Worm (Caenorhabditis elegans) whole organism, L1 larva: ENCODE results near the gene ddp-1.
A peak's percentile ranks its signal among the peaks of the same experiment; 100 is the strongest.

Source experiments
- C34B4.2 ChIP-seq: sonication (generic microtip); optimal IDR thresholded peaks from 2 replicates; lab custom pipeline; 2017; ENCODE audit warnings: mild to moderate bottlenecking, missing genetic modification characterization, missing compliant biosample characterization
- F16B12.6 ChIP-seq: fragments of 150-350 bp; optimal IDR thresholded peaks from 2 replicates; lab custom pipeline; 2014; ENCODE audit warnings: missing biosample characterization, missing genetic modification characterization
- alr-1 ChIP-seq: fragments of 200-800 bp; sonication (Bioruptor generic); optimal IDR thresholded peaks from 2 replicates; lab custom pipeline; 2018; ENCODE audit warnings: borderline replicate concordance, mild to moderate bottlenecking, missing genetic modification characterization, missing compliant biosample characterization
- blmp-1 ChIP-seq: fragments of 150-350 bp; optimal IDR thresholded peaks from 2 replicates; lab custom pipeline; 2014; ENCODE audit warnings: missing biosample characterization, missing genetic modification characterization
- ceh-63 ChIP-seq: fragments of 200-800 bp; sonication (Bioruptor generic); optimal IDR thresholded peaks from 2 replicates; lab custom pipeline; 2018; ENCODE audit warnings: mild to moderate bottlenecking, missing genetic modification characterization, missing compliant biosample characterization
- ces-1 ChIP-seq: fragments of 150-350 bp; optimal IDR thresholded peaks from 2 replicates; lab custom pipeline; 2014; ENCODE audit warnings: missing biosample characterization, missing genetic modification reagents, missing genetic modification characterization
- dpl-1 ChIP-seq, 3 experiments: fragments of 150-350 bp in 2 of 3; sonication (generic microtip) in 1 of 3; optimal IDR thresholded peaks; 2 replicates each; lab custom pipeline; 2014 to 2017; ENCODE audit warnings: missing biosample characterization in 3 of 3, missing genetic modification characterization in 3 of 3, missing genetic modification reagents in 3 of 3
- dsc-1 ChIP-seq: sonication (generic microtip); optimal IDR thresholded peaks from 2 replicates; lab custom pipeline; 2016; ENCODE audit warnings: mild to moderate bottlenecking, missing genetic modification characterization, missing compliant biosample characterization
- efl-1 ChIP-seq, 4 experiments: fragments of 150-350 bp; optimal IDR thresholded peaks in 3 of 4; peaks in 1 of 4; 1 replicate in 1 of 4; 2 replicates in 3 of 4; lab custom pipeline; 2014; ENCODE audit warnings: missing biosample characterization in 2 of 4, missing genetic modification characterization in 2 of 4, missing genetic modification reagents in 2 of 4
- efl-3 ChIP-seq: fragments of 200-800 bp; sonication (Bioruptor generic); optimal IDR thresholded peaks from 2 replicates; lab custom pipeline; 2018; ENCODE audit warnings: mild to moderate bottlenecking, missing genetic modification characterization, missing compliant biosample characterization
- elt-2 ChIP-seq: sonication (generic microtip); optimal IDR thresholded peaks from 2 replicates; lab custom pipeline; 2016; ENCODE audit warnings: missing genetic modification characterization, mild to moderate bottlenecking, inconsistent platforms, missing compliant biosample characterization, missing genetic modification reagents
- ets-5 ChIP-seq: fragments of 200-800 bp; sonication (Bioruptor generic); IDR thresholded peaks from 2 replicates; pipeline ENCODE4 v1.3.6; 2022; ENCODE audit warnings: missing genetic modification characterization, missing compliant biosample characterization
- fkh-4 ChIP-seq: sonication (generic microtip); optimal IDR thresholded peaks from 2 replicates; lab custom pipeline; 2016; ENCODE audit warnings: missing compliant biosample characterization, missing genetic modification characterization, borderline replicate concordance
- fos-1 ChIP-seq: fragments of 150-350 bp; optimal IDR thresholded peaks from 2 replicates; lab custom pipeline; 2014; ENCODE audit warnings: missing biosample characterization, missing genetic modification characterization
- grh-1 ChIP-seq: fragments of 200-800 bp; sonication (Bioruptor generic); IDR thresholded peaks from 2 replicates; pipeline ENCODE4 v1.3.6; 2022; ENCODE audit warnings: missing genetic modification reagents, missing genetic modification characterization, missing compliant biosample characterization
- hlh-17 ChIP-seq: fragments of 200-800 bp; sonication (Bioruptor generic); optimal IDR thresholded peaks from 2 replicates; lab custom pipeline; 2018; ENCODE audit warnings: missing genetic modification characterization, mild to moderate bottlenecking, missing compliant biosample characterization, moderate library complexity, borderline replicate concordance
- irx-1 ChIP-seq: sonication (generic microtip); optimal IDR thresholded peaks from 2 replicates; lab custom pipeline; 2016; ENCODE audit warnings: missing genetic modification characterization, missing compliant biosample characterization
- lin-13 ChIP-seq: fragments of 150-350 bp; optimal IDR thresholded peaks from 2 replicates; lab custom pipeline; 2014; ENCODE audit warnings: missing biosample characterization, missing genetic modification reagents, missing genetic modification characterization
- lin-14 ChIP-seq: fragments of 200-800 bp; sonication (Bioruptor generic); optimal IDR thresholded peaks from 2 replicates; lab custom pipeline; 2018; ENCODE audit warnings: mild to moderate bottlenecking, missing genetic modification characterization, moderate library complexity, missing compliant biosample characterization
- lin-15B ChIP-seq: fragments of 150-350 bp; sonication (generic microtip); optimal IDR thresholded peaks from 3 replicates; lab custom pipeline; 2014; ENCODE audit warnings: missing biosample characterization, missing genetic modification characterization
- lir-3 ChIP-seq: sonication (generic microtip); optimal IDR thresholded peaks from 2 replicates; lab custom pipeline; 2016; ENCODE audit warnings: mild to moderate bottlenecking, missing genetic modification characterization, moderate library complexity, missing compliant biosample characterization; ENCODE audit not compliant: poor library complexity
- nhr-11 ChIP-seq: fragments of 150-350 bp; optimal IDR thresholded peaks from 2 replicates; lab custom pipeline; 2014; ENCODE audit warnings: missing biosample characterization, missing genetic modification characterization
- nhr-20 ChIP-seq: sonication (generic microtip); optimal IDR thresholded peaks from 2 replicates; lab custom pipeline; 2016; ENCODE audit warnings: mild to moderate bottlenecking, missing genetic modification characterization, missing compliant biosample characterization
- nhr-28 ChIP-seq: fragments of 150-350 bp; optimal IDR thresholded peaks from 2 replicates; lab custom pipeline; 2014; ENCODE audit warnings: missing biosample characterization, missing genetic modification characterization
- nhr-85 ChIP-seq: sonication (generic microtip); peaks from one replicate; lab custom pipeline; 2016; ENCODE audit warnings: missing genetic modification characterization, inconsistent platforms, missing compliant biosample characterization
- pag-3 ChIP-seq: sonication (generic microtip); optimal IDR thresholded peaks from 2 replicates; lab custom pipeline; 2017; ENCODE audit warnings: missing genetic modification characterization, mild to moderate bottlenecking, missing compliant biosample characterization, antibody characterized with exemption, borderline replicate concordance; ENCODE audit not compliant: insufficient read depth
- pax-3 ChIP-seq: fragments of 200-800 bp; sonication (Bioruptor generic); optimal IDR thresholded peaks from 2 replicates; lab custom pipeline; 2018; ENCODE audit warnings: mild to moderate bottlenecking, missing genetic modification characterization, moderate library complexity, missing compliant biosample characterization
- snu-23 ChIP-seq: sonication (generic microtip); optimal IDR thresholded peaks from 2 replicates; lab custom pipeline; 2016; ENCODE audit warnings: missing genetic modification characterization, missing compliant biosample characterization
- sptf-1 ChIP-seq: fragments of 150-350 bp; optimal IDR thresholded peaks from 2 replicates; lab custom pipeline; 2014; ENCODE audit warnings: missing biosample characterization, missing genetic modification characterization
- vab-15 ChIP-seq: sonication (generic microtip); optimal IDR thresholded peaks from 2 replicates; lab custom pipeline; 2017; ENCODE audit warnings: missing genotype, mild to moderate bottlenecking, missing genetic modification characterization, missing compliant biosample characterization
- xbp-1 ChIP-seq: sonication (generic microtip); optimal IDR thresholded peaks from 2 replicates; lab custom pipeline; 2016; ENCODE audit warnings: missing genetic modification characterization, missing compliant biosample characterization
- zip-4 ChIP-seq: fragments of 200-800 bp; sonication (Bioruptor generic); optimal IDR thresholded peaks from 2 replicates; lab custom pipeline; 2018; ENCODE audit warnings: mild to moderate bottlenecking, missing genetic modification characterization, moderate library complexity, missing compliant biosample characterization

Gene ddp-1

ce11 chrIII:1855092-1855491 is 4.6 kb upstream of the ddp-1 start, which contains the start of gene hlh-33:
Gene hlh-33 (plus strand): TSS chrIII:1855392.
- TF ChIP-seq ets-5 (no peak), efl-1 (optimal IDR thresholded peaks at IDR 0.05; lab: Kevin White, UChicago) (no peak), efl-1 (GFP tag; optimal IDR thresholded peaks at IDR 0.05 in 1 of 2; lab: Kevin White, UChicago) (peak in 1 of 2 experiments; percentile 87), vab-15 (tag; lab: Kevin White, UChicago) (no peak), nhr-85 (peak; percentile 43), nhr-20 (tag; lab: Kevin White, UChicago) (no peak), xbp-1 (no peak), efl-3 (GFP tag; lab: Kevin White, UChicago) (no peak)

ce11 chrIII:1856175-1856574 is 3.5 kb upstream of the ddp-1 start:
- no peak for TF ChIP-seq alr-1 (tag; lab: Kevin White, UChicago)

ce11 chrIII:1856679-1857078 is 3.0 kb upstream of the ddp-1 start:
- TF ChIP-seq nhr-85, result peak; percentile 82
- TF ChIP-seq pax-3, result no peak
- no peak for TF ChIP-seq ceh-63
- no peak for TF ChIP-seq F16B12.6 (tag; lab: Kevin White, UChicago)
- no peak for TF ChIP-seq lin-15B
- no peak for TF ChIP-seq fkh-4 (tag; lab: Kevin White, UChicago)
- TF ChIP-seq C34B4.2, result no peak
- peak; percentile 26 for TF ChIP-seq blmp-1 (tag; lab: Kevin White, UChicago)
- 0 out of 2 replicates have a peak, but pooled peaks have one; percentile 17 for TF ChIP-seq grh-1
- no peak for TF ChIP-seq ets-5
- peak; percentile 51 for TF ChIP-seq lin-14 (GFP tag; lab: Kevin White, UChicago)
- TF ChIP-seq elt-2, result no peak
- no peak for TF ChIP-seq lin-13 (GFP tag; lab: Kevin White, UChicago)
- no peak for TF ChIP-seq pag-3 (tag; lab: Kevin White, UChicago)

ce11 chrIII:1860129-1860528 is 441 bp downstream of the ddp-1 start, which contains the start of gene ttc-7:
Gene ttc-7 (plus strand): TSS chrIII:1860429.
- TF ChIP-seq nhr-11 (tag; lab: Kevin White, UChicago), result no peak
- TF ChIP-seq lir-3 (tag; lab: Kevin White, UChicago), result no peak
- TF ChIP-seq pax-3, result no peak
- no peak for TF ChIP-seq zip-4
- no peak for TF ChIP-seq dsc-1
- no peak for TF ChIP-seq dpl-1 (GFP tag; optimal IDR thresholded peaks at IDR 0.05; lab: Kevin White, UChicago)
- no peak for TF ChIP-seq sptf-1 (tag; lab: Kevin White, UChicago)
- TF ChIP-seq snu-23 (GFP tag; lab: Kevin White, UChicago), result no peak
- TF ChIP-seq ceh-63, result no peak
- TF ChIP-seq alr-1 (tag; lab: Kevin White, UChicago), result no peak

- no peak for TF ChIP-seq irx-1 (tag; lab: Kevin White, UChicago)
- no peak for TF ChIP-seq pag-3 (tag; lab: Kevin White, UChicago)
- TF ChIP-seq ces-1 (GFP tag; lab: Kevin White, UChicago), result no peak
- no peak for TF ChIP-seq hlh-17 (GFP tag; lab: Kevin White, UChicago)
- no peak for TF ChIP-seq nhr-28 (tag; lab: Kevin White, UChicago)
- TF ChIP-seq fos-1 (tag; lab: Kevin White, UChicago), result no peak
- TF ChIP-seq nhr-11 (tag; lab: Kevin White, UChicago), result no peak
- TF ChIP-seq ets-5, result no peak
- no peak for TF ChIP-seq vab-15 (tag; lab: Kevin White, UChicago)
- no peak for TF ChIP-seq dpl-1 (GFP tag; optimal IDR thresholded peaks at IDR 0.05; lab: Kevin White, UChicago)
Measured at ce11 chrIII:1876267-1876865, 16.7 kb downstream of the ddp-1 start.
